Worm (Caenorhabditis elegans) whole organism, L4 larva: ENCODE data around the gene oac-32.

Source experiments
- F37D6.2 ChIP-seq: sonication (generic microtip); optimal IDR thresholded peaks from 2 replicates; lab custom pipeline; 2016; ENCODE audit warnings: mild to moderate bottlenecking, missing genetic modification characterization, missing compliant biosample characterization
- nhr-25 ChIP-seq: sonication (generic microtip); optimal IDR thresholded peaks from 2 replicates; lab custom pipeline; 2017; ENCODE audit warnings: missing genetic modification characterization, mild to moderate bottlenecking, missing compliant biosample characterization, antibody characterized with exemption, moderate library complexity, borderline replicate concordance; ENCODE audit not compliant: insufficient read depth
- zag-1 ChIP-seq: fragments of 150-350 bp; optimal IDR thresholded peaks from 2 replicates; lab custom pipeline; 2014; ENCODE audit warnings: missing biosample characterization, missing genetic modification characterization

- no peak for TF ChIP-seq nhr-25 (tag; lab: Kevin White, UChicago)
- no peak for TF ChIP-seq zag-1
- TF ChIP-seq F37D6.2 (tag; lab: Kevin White, UChicago): no peak
Observed at ce11 chrV:1572585-1572984, 27.0 kb upstream of the oac-32 start.
